Worm (Caenorhabditis elegans): ENCODE measurements around the gene Y17G7B.21.

DNA sequence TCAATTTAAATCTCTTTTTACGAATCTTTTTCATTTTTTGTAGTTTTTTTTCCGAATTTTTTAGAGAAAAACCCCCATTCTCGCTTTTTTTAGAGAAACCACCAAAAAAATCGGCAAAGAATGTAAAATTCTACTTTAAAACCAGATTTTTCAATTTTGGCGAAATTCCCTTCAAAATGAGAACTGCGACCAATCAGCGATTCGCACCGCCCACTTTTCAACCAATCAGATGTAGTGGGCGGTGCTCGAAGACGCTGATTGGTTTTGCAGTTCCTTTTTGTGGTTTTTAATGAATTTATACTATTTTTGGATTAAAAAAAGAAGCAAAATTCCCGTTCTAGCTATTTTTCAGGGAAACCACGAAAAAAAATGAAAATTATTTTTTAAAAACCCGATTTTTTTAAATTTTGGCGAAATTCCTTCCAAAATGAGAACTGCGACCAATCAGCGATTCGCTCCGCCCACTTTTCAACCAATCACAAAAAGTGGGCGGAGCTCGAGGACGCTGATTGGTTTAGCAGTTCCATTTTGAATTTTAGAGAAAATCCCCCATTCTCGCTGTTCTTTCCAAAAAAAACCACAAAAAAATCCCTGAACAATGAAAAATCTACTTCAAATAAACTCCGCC is 6.3 kb downstream of the Y17G7B.21 start:
- TF ChIP-seq dao-5 (tag; optimal IDR thresholded peaks at IDR 0.05) (no peak), him-1 (tag; optimal IDR thresholded peaks at IDR 0.05) (no peak), W03F9.2 (tag; optimal IDR thresholded peaks at IDR 0.05) (no peak)
